Worm (Caenorhabditis elegans): ENCODE data around the gene sedl-1.
"Not testable (repeated sequence)": the region's sequence is repeated elsewhere in the genome, so short reads cannot be mapped to it uniquely, and the experiment has no call there.

sedl-1 gene

DNA sequence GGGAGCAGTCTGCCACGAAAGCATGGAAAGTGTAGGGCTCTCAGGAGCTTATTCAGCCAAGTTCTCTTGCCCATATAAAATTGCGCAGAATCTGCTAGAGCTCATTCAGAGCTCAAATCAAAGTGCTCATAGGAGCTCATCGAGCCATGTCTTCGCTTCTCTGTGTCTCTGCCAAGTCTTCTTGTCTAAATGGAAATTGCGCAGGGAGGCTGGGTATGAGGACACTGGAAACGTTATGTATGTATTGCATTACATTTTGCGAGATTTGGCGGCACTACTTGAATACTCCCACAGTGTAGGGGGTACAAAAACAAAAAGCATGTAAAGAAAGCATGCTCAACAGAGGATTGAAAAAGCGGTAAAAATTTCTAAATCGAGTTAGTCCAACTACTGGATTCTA, 3.0 kb downstream of the sedl-1 start:
- no peak for TF ChIP-seq sea-1 (GFP tag; conservative IDR thresholded peaks at IDR 0.05)
- TF ChIP-seq F13C5.2 (tag; optimal IDR thresholded peaks at IDR 0.05), result no peak
- no peak for TF ChIP-seq ets-7 (tag; optimal IDR thresholded peaks at IDR 0.05)
- no peak for TF ChIP-seq ceh-36 (tag; optimal IDR thresholded peaks at IDR 0.05)
- TF ChIP-seq tbx-37 (GFP tag; conservative IDR thresholded peaks at IDR 0.05), result no peak
- TF ChIP-seq scrt-1 (GFP tag; IDR thresholded peaks at IDR 0.05), result no peak
- TF ChIP-seq B0310.2 (tag; optimal IDR thresholded peaks at IDR 0.05), result no peak
- TF ChIP-seq hmbx-1 (tag; optimal IDR thresholded peaks at IDR 0.05), result no peak
- no peak for TF ChIP-seq pes-1 (GFP tag; IDR thresholded peaks at IDR 0.05)
- TF ChIP-seq tbx-11 (GFP tag; IDR thresholded peaks at IDR 0.05), result no peak
- no peak for TF ChIP-seq hnd-1 (tag; optimal IDR thresholded peaks at IDR 0.05)
- TF ChIP-seq aly-1 (tag; optimal IDR thresholded peaks at IDR 0.05), result no peak
- TF ChIP-seq flt-1 (GFP tag; IDR thresholded peaks at IDR 0.05), result no peak
- no peak for TF ChIP-seq tra-4 (tag; optimal IDR thresholded peaks at IDR 0.05)
- TF ChIP-seq ama-1 (optimal IDR thresholded peaks at IDR 0.05), result no peak
- TF ChIP-seq hmg-4 (GFP tag; optimal IDR thresholded peaks at IDR 0.05), result no peak
- no peak for TF ChIP-seq ceh-13 (GFP tag; optimal IDR thresholded peaks at IDR 0.05)

DNA sequence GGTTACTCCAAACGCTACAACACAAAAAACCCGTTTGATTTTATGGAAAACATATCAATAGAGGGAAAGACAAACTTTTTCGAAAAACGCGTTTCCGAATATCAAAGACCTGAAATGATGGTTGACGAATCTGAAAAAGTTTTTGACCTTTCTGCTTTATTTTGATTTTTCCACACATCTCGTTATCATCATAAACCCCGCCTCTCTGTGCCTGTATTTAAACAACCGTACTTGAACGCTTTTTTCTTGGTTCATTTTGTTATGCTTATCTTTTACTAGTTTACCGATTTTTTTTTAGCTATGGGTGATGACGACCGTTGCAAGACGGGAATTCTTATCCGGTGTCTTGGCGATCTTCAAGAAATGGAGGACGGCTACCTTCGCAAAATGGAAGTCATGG, 9.4 kb downstream of the sedl-1 start, which contains the start of gene F19G12.1:
TSS of gene F19G12.1 (plus strand) at position 301 of the 400 bp plus-strand sequence.
- not testable (repeated sequence) for TF ChIP-seq tbx-11 (GFP tag; IDR thresholded peaks at IDR 0.05); ama-1 (optimal IDR thresholded peaks at IDR 0.05); hmbx-1 (tag; optimal IDR thresholded peaks at IDR 0.05)

DNA sequence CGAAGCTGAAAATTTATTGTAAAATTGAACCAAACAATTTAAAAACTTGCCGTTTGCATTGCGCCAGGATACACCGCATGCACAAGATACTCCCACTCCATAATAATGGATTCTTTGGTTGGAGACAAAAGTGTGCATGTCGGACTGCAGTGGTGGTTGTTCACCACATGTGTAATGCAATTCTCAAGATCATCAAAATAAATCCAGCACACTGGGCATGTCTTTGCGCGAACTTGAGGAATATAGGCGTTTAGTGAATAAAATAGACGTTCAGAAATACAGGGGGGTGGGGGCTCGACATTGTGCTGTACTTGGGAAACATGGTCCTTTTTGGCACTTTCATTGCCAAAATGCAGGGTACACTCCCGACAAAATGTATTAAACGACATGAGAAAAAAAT, 13.6 kb downstream of the sedl-1 start, which contains the start of gene F19G12.11:
TSS of gene F19G12.11 (minus strand) at position 101 of the 400 bp plus-strand sequence.
- TF ChIP-seq F13C5.2 (tag; optimal IDR thresholded peaks at IDR 0.05), result no peak
- TF ChIP-seq scrt-1 (GFP tag; IDR thresholded peaks at IDR 0.05), result no peak

DNA sequence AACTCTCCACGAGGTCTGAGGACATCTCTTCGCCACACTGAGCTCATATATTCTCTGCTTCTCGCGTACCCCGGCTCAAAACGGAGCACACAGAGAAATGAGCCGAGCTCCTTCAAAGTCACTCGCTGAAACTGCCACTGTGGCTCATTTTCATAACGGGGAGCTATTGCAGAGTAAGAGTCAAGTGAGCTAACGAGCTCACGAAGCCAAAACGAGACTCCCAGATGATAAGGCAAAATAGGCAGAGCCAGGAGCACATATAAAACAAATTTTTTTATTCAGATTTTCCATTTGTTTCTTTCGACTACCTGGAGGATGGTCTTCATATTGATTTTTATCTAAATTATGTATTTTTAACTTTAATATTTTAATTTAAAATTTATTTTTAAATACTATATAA, 15.6 kb downstream of the sedl-1 start, which contains the start of gene F19G12.3:
TSS of gene F19G12.3 (plus strand) at position 301 of the 400 bp plus-strand sequence.
- no peak for TF ChIP-seq tbx-37 (GFP tag; conservative IDR thresholded peaks at IDR 0.05)
- TF ChIP-seq ets-7 (tag; optimal IDR thresholded peaks at IDR 0.05), result no peak
- no peak for TF ChIP-seq hmbx-1 (tag; optimal IDR thresholded peaks at IDR 0.05)
- TF ChIP-seq F13C5.2 (tag; optimal IDR thresholded peaks at IDR 0.05), result no peak
- no peak for TF ChIP-seq pes-1 (GFP tag; IDR thresholded peaks at IDR 0.05)
- no peak for TF ChIP-seq aly-1 (tag; optimal IDR thresholded peaks at IDR 0.05)
- no peak for TF ChIP-seq scrt-1 (GFP tag; IDR thresholded peaks at IDR 0.05)
- no peak for TF ChIP-seq ceh-36 (tag; optimal IDR thresholded peaks at IDR 0.05)
- TF ChIP-seq hmg-4 (GFP tag; optimal IDR thresholded peaks at IDR 0.05), result no peak
- TF ChIP-seq tbx-11 (GFP tag; IDR thresholded peaks at IDR 0.05), result no peak
- no peak for TF ChIP-seq ceh-13 (GFP tag; optimal IDR thresholded peaks at IDR 0.05)
- TF ChIP-seq ama-1 (optimal IDR thresholded peaks at IDR 0.05), result no peak
- no peak for TF ChIP-seq flt-1 (GFP tag; IDR thresholded peaks at IDR 0.05)
- no peak for TF ChIP-seq tra-4 (tag; optimal IDR thresholded peaks at IDR 0.05)
- no peak for TF ChIP-seq B0310.2 (tag; optimal IDR thresholded peaks at IDR 0.05)
- no peak for TF ChIP-seq hnd-1 (tag; optimal IDR thresholded peaks at IDR 0.05)
- no peak for TF ChIP-seq sea-1 (GFP tag; conservative IDR thresholded peaks at IDR 0.05)

DNA sequence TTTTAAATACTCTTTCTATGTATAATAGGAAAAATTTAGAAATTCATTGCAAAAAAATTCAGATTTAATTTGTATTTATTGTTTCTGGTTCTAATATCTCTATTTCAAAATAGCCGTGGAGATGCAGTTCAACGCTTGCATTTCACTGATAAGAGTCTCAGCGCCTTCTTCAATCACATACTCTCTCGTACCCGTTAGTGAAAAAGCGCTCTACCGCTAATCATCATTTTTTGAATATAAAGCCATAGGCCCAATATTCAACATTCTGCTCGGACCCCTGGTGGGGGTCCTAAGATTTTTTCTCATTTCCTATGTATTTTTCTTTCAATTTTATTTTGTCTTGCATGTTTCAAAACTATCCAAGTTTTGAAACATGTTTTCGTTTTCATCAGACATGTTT, 19.5 kb downstream of the sedl-1 start:
- TF ChIP-seq hnd-1 (tag; optimal IDR thresholded peaks at IDR 0.05), result no peak
- TF ChIP-seq F13C5.2 (tag; optimal IDR thresholded peaks at IDR 0.05), result no peak
- no peak for TF ChIP-seq sea-1 (GFP tag; conservative IDR thresholded peaks at IDR 0.05)
- TF ChIP-seq pes-1 (GFP tag; IDR thresholded peaks at IDR 0.05), result no peak
- TF ChIP-seq tra-4 (tag; optimal IDR thresholded peaks at IDR 0.05), result no peak
- TF ChIP-seq hmbx-1 (tag; optimal IDR thresholded peaks at IDR 0.05), result no peak
- TF ChIP-seq tbx-11 (GFP tag; IDR thresholded peaks at IDR 0.05), result no peak
- TF ChIP-seq hmg-4 (GFP tag; optimal IDR thresholded peaks at IDR 0.05), result no peak
- TF ChIP-seq ceh-36 (tag; optimal IDR thresholded peaks at IDR 0.05), result no peak
- no peak for TF ChIP-seq ceh-13 (GFP tag; optimal IDR thresholded peaks at IDR 0.05)

DNA sequence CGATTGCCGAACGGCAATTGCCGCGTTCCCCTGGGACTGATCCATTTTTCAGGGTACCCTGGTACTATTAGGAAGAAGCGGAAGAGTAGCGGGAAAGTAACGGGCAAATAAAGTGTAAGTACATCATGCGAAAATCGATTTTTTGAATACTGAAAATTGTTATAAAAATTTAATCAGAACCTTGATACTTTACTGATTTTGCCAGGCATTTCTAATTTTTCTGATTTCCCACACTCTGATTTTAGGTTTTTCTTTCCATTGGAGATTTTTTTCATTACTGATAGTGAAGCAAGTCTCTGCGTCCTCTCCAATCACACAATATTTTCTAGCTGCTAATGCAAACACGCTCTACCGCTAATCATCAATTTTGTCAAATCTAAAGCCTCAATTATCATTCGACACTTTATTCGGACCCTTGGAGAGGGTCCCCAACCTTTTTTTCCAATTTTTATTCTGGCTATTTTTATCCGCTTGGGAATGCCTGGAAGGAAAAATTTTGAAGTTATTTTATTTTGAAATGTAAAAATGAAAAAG, 20.8 kb downstream of the sedl-1 start, which contains the start of gene F19G12.9:
TSS of gene F19G12.9 (plus strand) at position 51 of the 534 bp plus-strand sequence.
- TF ChIP-seq flt-1 (GFP tag; IDR thresholded peaks at IDR 0.05) (no peak), hmbx-1 (tag; optimal IDR thresholded peaks at IDR 0.05) (no peak), scrt-1 (GFP tag; IDR thresholded peaks at IDR 0.05) (no peak), ceh-36 (tag; optimal IDR thresholded peaks at IDR 0.05) (no peak), tbx-11 (GFP tag; IDR thresholded peaks at IDR 0.05) (no peak), hmg-4 (GFP tag; optimal IDR thresholded peaks at IDR 0.05) (no peak), aly-1 (tag; optimal IDR thresholded peaks at IDR 0.05) (no peak), tra-4 (tag; optimal IDR thresholded peaks at IDR 0.05) (no peak), pes-1 (GFP tag; IDR thresholded peaks at IDR 0.05) (no peak), ama-1 (optimal IDR thresholded peaks at IDR 0.05) (no peak), sea-1 (GFP tag; conservative IDR thresholded peaks at IDR 0.05) (no peak), ceh-13 (GFP tag; optimal IDR thresholded peaks at IDR 0.05) (no peak), F13C5.2 (tag; optimal IDR thresholded peaks at IDR 0.05) (no peak), tbx-37 (GFP tag; conservative IDR thresholded peaks at IDR 0.05) (no peak), hnd-1 (tag; optimal IDR thresholded peaks at IDR 0.05) (no peak), B0310.2 (tag; optimal IDR thresholded peaks at IDR 0.05) (no peak), ets-7 (tag; optimal IDR thresholded peaks at IDR 0.05) (no peak)

DNA sequence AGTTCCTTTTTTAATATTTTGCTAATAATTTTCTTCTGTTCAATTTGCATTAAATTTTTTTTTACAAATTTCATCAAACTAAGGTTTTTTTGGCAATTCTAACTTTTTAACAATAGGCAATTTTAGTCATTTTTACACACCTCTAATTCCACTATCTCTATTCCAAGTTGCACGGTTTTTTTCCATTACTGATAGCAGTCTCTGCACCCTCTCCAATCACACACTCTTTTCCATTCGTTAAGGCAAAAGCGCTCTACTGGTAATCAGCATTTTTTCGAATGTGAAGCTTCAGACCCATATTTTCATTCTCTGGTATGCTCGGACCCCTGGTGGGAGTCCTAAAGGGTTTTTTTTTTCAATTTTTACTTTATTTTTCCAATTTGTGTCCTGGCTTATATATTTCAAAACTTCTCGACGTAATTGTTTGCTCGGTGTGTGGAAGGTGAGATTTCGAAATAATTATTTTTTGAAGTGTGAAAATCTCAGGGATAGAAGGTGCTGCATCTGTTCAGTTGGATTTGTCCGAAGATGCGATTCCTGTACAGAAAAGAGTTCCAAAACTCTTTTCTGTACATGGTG, 23.2 kb downstream of the sedl-1 start, which contains the start of the genes F19G12.4 and F19G12.8:
TSS of gene F19G12.4 (plus strand) at position 529 of the 579 bp plus-strand sequence.
TSS of gene F19G12.8 (plus strand) at position 545 of the 579 bp plus-strand sequence.
- TF ChIP-seq ceh-13 (GFP tag; optimal IDR thresholded peaks at IDR 0.05) (no peak), sea-1 (GFP tag; conservative IDR thresholded peaks at IDR 0.05) (no peak), hmbx-1 (tag; optimal IDR thresholded peaks at IDR 0.05) (no peak), tbx-11 (GFP tag; IDR thresholded peaks at IDR 0.05) (no peak), F13C5.2 (tag; optimal IDR thresholded peaks at IDR 0.05) (no peak), ceh-36 (tag; optimal IDR thresholded peaks at IDR 0.05) (no peak), hnd-1 (tag; optimal IDR thresholded peaks at IDR 0.05) (no peak), aly-1 (tag; optimal IDR thresholded peaks at IDR 0.05) (no peak), ets-7 (tag; optimal IDR thresholded peaks at IDR 0.05) (no peak), ama-1 (optimal IDR thresholded peaks at IDR 0.05) (no peak)

Measured in whole organism, early embryonic.